Worm (Caenorhabditis elegans): Measurements from ENCODE around the gene str-253.

The str-253 gene

ce11 chrV:2278543-2278942, 24.1 kb upstream of the str-253 start, which contains the start of gene fbxa-137:
Gene fbxa-137 (plus strand): TSS chrV:2278816.
- no peak for TF ChIP-seq dve-1 (tag; optimal IDR thresholded peaks at IDR 0.05; ENCODE audit: insufficient read depth)
- peak in 1 of 2 experiments; percentile 69 for TF ChIP-seq unc-62 (GFP tag; optimal IDR thresholded peaks at IDR 0.05 in 1 of 2)
- no peak for TF ChIP-seq unc-62 (tag; optimal IDR thresholded peaks at IDR 0.05)
- no peak for TF ChIP-seq skn-1 (tag; optimal IDR thresholded peaks at IDR 0.05)

ce11 chrV:2278052-2278451, 23.6 kb upstream of the str-253 start, which contains the start of gene nhr-59:
Gene nhr-59 (minus strand): TSS chrV:2278265.
- peak in 1 of 2 experiments; percentile 9 for TF ChIP-seq mdl-1 (tag; optimal IDR thresholded peaks at IDR 0.05)
- TF ChIP-seq aha-1 (tag), result peak; percentile 23
- TF ChIP-seq hlh-11 (tag; optimal IDR thresholded peaks at IDR 0.05), result peak; percentile 42
- peak; percentile 81 for TF ChIP-seq hlh-30 (tag; optimal IDR thresholded peaks at IDR 0.05; ENCODE audit: insufficient read depth)
- TF ChIP-seq php-3 (GFP tag; IDR thresholded peaks at IDR 0.05), result no peak
- TF ChIP-seq mes-2 (tag; optimal IDR thresholded peaks at IDR 0.05; ENCODE audit: poor library complexity, severe bottlenecking), result peak; percentile 7
- TF ChIP-seq nhr-28 (tag; optimal IDR thresholded peaks at IDR 0.05), result peak; percentile 88
- TF ChIP-seq egl-27 (tag; optimal IDR thresholded peaks at IDR 0.05), result no peak
- TF ChIP-seq dmd-6 (GFP tag; IDR thresholded peaks at IDR 0.05), result peak; percentile 26; the same call in 1 of the 2 replicates
- TF ChIP-seq pqm-1 (tag; optimal IDR thresholded peaks at IDR 0.05), result peak; percentile 17

ce11 chrV:2277260-2277659, 22.9 kb upstream of the str-253 start:
- TF ChIP-seq nhr-6 (tag; optimal IDR thresholded peaks at IDR 0.05) (no peak), zip-11 (GFP tag; IDR thresholded peaks at IDR 0.05) (no peak), dmd-9 (GFP tag; IDR thresholded peaks at IDR 0.05) (no peak), dmd-6 (GFP tag; IDR thresholded peaks at IDR 0.05) (no peak), hlh-30 (tag; optimal IDR thresholded peaks at IDR 0.05; ENCODE audit: insufficient read depth) (peak; percentile 34), aha-1 (tag) (no peak), ceh-44 (GFP tag; IDR thresholded peaks at IDR 0.05) (no peak), sdz-12 (GFP tag; optimal IDR thresholded peaks at IDR 0.05) (no peak), attf-4 (tag; optimal IDR thresholded peaks at IDR 0.05) (no peak), jun-1 (tag; optimal IDR thresholded peaks at IDR 0.05) (no peak), fos-1 (tag; optimal IDR thresholded peaks at IDR 0.05) (no peak), nhr-102 (tag; optimal IDR thresholded peaks at IDR 0.05) (no peak), Y5F2A.4 (GFP tag; optimal IDR thresholded peaks at IDR 0.05) (no peak), lim-7 (GFP tag; IDR thresholded peaks at IDR 0.05) (no peak), ztf-7 (tag; optimal IDR thresholded peaks at IDR 0.05) (no peak), duxl-1 (tag; optimal IDR thresholded peaks at IDR 0.05; ENCODE audit: poor library complexity) (no peak), arid-1 (GFP tag; conservative IDR thresholded peaks at IDR 0.05) (no peak), nhr-76 (tag; optimal IDR thresholded peaks at IDR 0.05) (no peak), Y75B8A.6 (GFP tag; IDR thresholded peaks at IDR 0.05) (no peak), dve-1 (tag; optimal IDR thresholded peaks at IDR 0.05; ENCODE audit: insufficient read depth) (peak; percentile 3), daf-12 (tag; optimal IDR thresholded peaks at IDR 0.05) (no peak), R02D3.7 (tag; optimal IDR thresholded peaks at IDR 0.05) (no peak), lin-13 (GFP tag; optimal IDR thresholded peaks at IDR 0.05) (peak; percentile 26), ztf-11 (tag; optimal IDR thresholded peaks at IDR 0.05) (no peak), ceh-82 (tag; optimal IDR thresholded peaks at IDR 0.05) (no peak), F49E8.2 (tag; optimal IDR thresholded peaks at IDR 0.05; ENCODE audit: borderline replicate concordance) (no peak), Y48G9A.11 (GFP tag; IDR thresholded peaks at IDR 0.05) (0 out of 2 replicates have a peak, but pooled peaks have one; percentile 43)
